Worm (Caenorhabditis elegans): ENCODE data around the gene ceh-43.
A peak's percentile ranks its signal among the peaks of the same experiment; 100 is the strongest.

DNA sequence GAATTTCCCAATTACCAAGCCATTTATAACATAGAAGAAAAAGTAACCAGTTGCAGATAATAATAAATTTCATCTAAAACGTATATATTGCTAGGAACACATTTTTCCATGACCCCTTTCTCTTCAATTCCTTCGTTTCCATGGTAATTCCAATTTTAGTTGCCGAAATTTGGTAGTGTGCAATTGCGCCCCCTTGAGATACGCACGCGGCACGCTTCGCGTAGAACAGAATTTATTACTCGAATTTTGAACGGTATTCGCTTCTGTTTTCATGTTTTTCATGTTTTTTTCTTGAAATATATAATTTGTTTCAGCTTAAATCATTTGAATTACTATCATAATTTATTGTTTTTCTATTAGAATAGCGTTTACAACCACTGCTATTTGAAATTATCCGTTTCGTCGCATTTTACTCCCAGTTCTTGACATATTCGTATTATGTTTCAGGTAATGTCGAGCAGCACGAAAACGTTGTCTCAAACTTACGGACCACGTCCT lies 45.4 kb downstream of the ceh-43 start, which contains the start of the genes R07E5.17 and snfc-5:
- TF ChIP-seq hlh-1 (tag; optimal IDR thresholded peaks at IDR 0.05) (peak; percentile 28), nhr-76 (tag; optimal IDR thresholded peaks at IDR 0.05) (no peak), flh-1 (GFP tag; optimal IDR thresholded peaks at IDR 0.05) (no peak), elt-3 (tag; optimal IDR thresholded peaks at IDR 0.05) (no peak), blmp-1 (tag; optimal IDR thresholded peaks at IDR 0.05) (no peak), unc-39 (tag; optimal IDR thresholded peaks at IDR 0.05) (no peak), nhr-28 (tag; optimal IDR thresholded peaks at IDR 0.05) (no peak), elt-1 (tag; optimal IDR thresholded peaks at IDR 0.05; ENCODE audit: borderline replicate concordance, insufficient read depth) (no peak)

Data from whole organism, mixed stage, embryonic.